Fruit fly (Drosophila melanogaster) whole organism, prepupa: ENCODE measurements around the gene nAChRalpha5.

Experiments used
- Blimp-1 ChIP-seq: fragments of 200-800 bp; sonication (Bioruptor generic); optimal IDR thresholded peaks from 3 replicates; lab custom pipeline; 2017; ENCODE audit warnings: missing biosample characterization, missing genetic modification characterization, mild to moderate bottlenecking, moderate library complexity, missing genetic modification reagents
- CG10631 ChIP-seq: fragments of 200-800 bp; sonication (Bioruptor generic); optimal IDR thresholded peaks from 2 replicates; lab custom pipeline; 2016; ENCODE audit warnings: missing biosample characterization, missing genetic modification characterization
- CG11762 ChIP-seq: fragments of 200-800 bp; sonication (Bioruptor generic); optimal IDR thresholded peaks from 3 replicates; lab custom pipeline; 2016; ENCODE audit warnings: missing biosample characterization, missing genetic modification characterization; ENCODE audit not compliant: insufficient read depth
- CG15336 ChIP-seq: fragments of 200-800 bp; sonication (Bioruptor generic); IDR thresholded peaks from 2 replicates; pipeline ENCODE4 v1.3.6; 2022; ENCODE audit warnings: missing biosample characterization, missing genetic modification characterization
- CG1621 ChIP-seq: fragments of 200-800 bp; sonication (Bioruptor generic); optimal IDR thresholded peaks from 3 replicates; lab custom pipeline; 2018; ENCODE audit warnings: missing biosample characterization, mild to moderate bottlenecking, missing genetic modification characterization
- CG16779 ChIP-seq: fragments of 200-800 bp; sonication (Bioruptor generic); optimal IDR thresholded peaks from 3 replicates; lab custom pipeline; 2017; ENCODE audit warnings: missing biosample characterization, mild to moderate bottlenecking, missing genetic modification characterization
- CG3032 ChIP-seq: fragments of 200-800 bp; optimal IDR thresholded peaks from 2 replicates; lab custom pipeline; 2019; ENCODE audit warnings: missing biosample characterization, mild to moderate bottlenecking, missing genetic modification characterization, moderate library complexity
- CG32006 ChIP-seq: fragments of 200-800 bp; sonication (Bioruptor generic); optimal IDR thresholded peaks from 3 replicates; lab custom pipeline; 2017; ENCODE audit warnings: missing biosample characterization, mild to moderate bottlenecking, missing genetic modification characterization
- CG34406 ChIP-seq: fragments of 200-800 bp; sonication (Bioruptor generic); optimal IDR thresholded peaks from 3 replicates; lab custom pipeline; 2016; ENCODE audit warnings: missing biosample characterization, missing genetic modification characterization
- CG4318 ChIP-seq: fragments of 200-800 bp; sonication (Bioruptor generic); optimal IDR thresholded peaks from 3 replicates; lab custom pipeline; 2017; ENCODE audit warnings: missing biosample characterization, mild to moderate bottlenecking, missing genetic modification characterization
- CG6163 ChIP-seq: fragments of 200-800 bp; sonication (Bioruptor generic); IDR thresholded peaks from 3 replicates; pipeline ENCODE4 v1.3.6; 2022; ENCODE audit warnings: missing biosample characterization, missing genetic modification characterization
- CG6276 ChIP-seq: fragments of 200-800 bp; sonication (Bioruptor generic); optimal IDR thresholded peaks from 2 replicates; lab custom pipeline; 2017; ENCODE audit warnings: missing biosample characterization, mild to moderate bottlenecking, missing genetic modification characterization
- CG6792 ChIP-seq: fragments of 200-800 bp; sonication (Bioruptor generic); optimal IDR thresholded peaks from 3 replicates; lab custom pipeline; 2016; ENCODE audit warnings: missing biosample characterization, missing genetic modification characterization
- CG6808 ChIP-seq: fragments of 200-800 bp; sonication (Bioruptor generic); optimal IDR thresholded peaks from 3 replicates; lab custom pipeline; 2017; ENCODE audit warnings: missing biosample characterization, missing genetic modification characterization, mild to moderate bottlenecking, moderate library complexity, missing genetic modification reagents
- CG7368 ChIP-seq: fragments of 200-800 bp; sonication (Bioruptor generic); optimal IDR thresholded peaks from 3 replicates; lab custom pipeline; 2016; ENCODE audit warnings: missing biosample characterization, missing genetic modification characterization
- CG8119 ChIP-seq: fragments of 200-800 bp; sonication (Bioruptor generic); IDR thresholded peaks from 3 replicates; pipeline ENCODE4 v1.3.6; 2022; ENCODE audit warnings: missing biosample characterization, missing genetic modification characterization
- CG8319 ChIP-seq: fragments of 200-800 bp; sonication (Bioruptor generic); optimal IDR thresholded peaks from 3 replicates; lab custom pipeline; 2016; ENCODE audit warnings: missing biosample characterization, missing genetic modification characterization
- CG9139 ChIP-seq: fragments of 200-800 bp; sonication (Bioruptor generic); optimal IDR thresholded peaks from 3 replicates; lab custom pipeline; 2017; ENCODE audit warnings: missing biosample characterization, mild to moderate bottlenecking, missing genetic modification characterization
- Eip75B ChIP-seq: fragments of 200-800 bp; sonication (Bioruptor generic); optimal IDR thresholded peaks from 3 replicates; lab custom pipeline; 2016; ENCODE audit warnings: missing biosample characterization, missing genetic modification characterization
- Eip78C ChIP-seq: fragments of 200-800 bp; sonication (Bioruptor generic); peaks from one replicate; lab custom pipeline; 2016; ENCODE audit warnings: missing biosample characterization, missing genetic modification characterization
- Eip93F ChIP-seq: fragments of 200-800 bp; sonication (Bioruptor generic); optimal IDR thresholded peaks from 2 replicates; lab custom pipeline; 2016; ENCODE audit warnings: missing biosample characterization, mild to moderate bottlenecking, missing genetic modification characterization
- Ets21C ChIP-seq: fragments of 200-800 bp; sonication (Bioruptor generic); optimal IDR thresholded peaks from 3 replicates; lab custom pipeline; 2016; ENCODE audit warnings: missing biosample characterization, missing genetic modification characterization
- Ets96B ChIP-seq: fragments of 200-800 bp; optimal IDR thresholded peaks from 2 replicates; lab custom pipeline; 2019; ENCODE audit warnings: missing biosample characterization, mild to moderate bottlenecking, missing genetic modification characterization, moderate library complexity
- Gug ChIP-seq: fragments of 200-800 bp; sonication (Bioruptor generic); IDR thresholded peaks from 2 replicates; pipeline ENCODE4 v1.3.6; 2022; ENCODE audit warnings: missing biosample characterization, missing genetic modification characterization
- Hr38 ChIP-seq: sonication (Bioruptor generic); optimal IDR thresholded peaks from 2 replicates; lab custom pipeline; 2016; ENCODE audit warnings: missing biosample characterization, missing genetic modification characterization
- Hr39 ChIP-seq: fragments of 200-800 bp; sonication (Bioruptor generic); optimal IDR thresholded peaks from 2 replicates; lab custom pipeline; 2016; ENCODE audit warnings: missing biosample characterization, missing genetic modification characterization
- Hr4 ChIP-seq: fragments of 200-800 bp; sonication (Bioruptor generic); optimal IDR thresholded peaks from 3 replicates; lab custom pipeline; 2016; ENCODE audit warnings: missing biosample characterization, missing genetic modification characterization
- Lpt ChIP-seq: fragments of 200-800 bp; sonication (Bioruptor generic); optimal IDR thresholded peaks from 3 replicates; lab custom pipeline; 2016; ENCODE audit warnings: missing biosample characterization, missing genetic modification characterization
- Met ChIP-seq: fragments of 200-800 bp; sonication (Bioruptor generic); optimal IDR thresholded peaks from 3 replicates; lab custom pipeline; 2016; ENCODE audit warnings: missing biosample characterization, missing genetic modification characterization
- OdsH ChIP-seq: fragments of 200-800 bp; sonication (Bioruptor generic); optimal IDR thresholded peaks from 3 replicates; lab custom pipeline; 2016; ENCODE audit warnings: missing biosample characterization, missing genetic modification characterization
- Sox14 ChIP-seq: fragments of 200-800 bp; sonication (Bioruptor generic); optimal IDR thresholded peaks from 3 replicates; lab custom pipeline; 2016; ENCODE audit warnings: missing biosample characterization, missing genetic modification characterization
- acj6 ChIP-seq: fragments of 200-800 bp; sonication (Bioruptor generic); optimal IDR thresholded peaks from 3 replicates; lab custom pipeline; 2016; ENCODE audit warnings: missing biosample characterization, missing genetic modification characterization
- dac ChIP-seq: fragments of 200-800 bp; sonication (Bioruptor generic); optimal IDR thresholded peaks from 2 replicates; lab custom pipeline; 2017; ENCODE audit warnings: missing biosample characterization, mild to moderate bottlenecking, missing genetic modification characterization
- dsx ChIP-seq: fragments of 200-800 bp; optimal IDR thresholded peaks from 3 replicates; lab custom pipeline; 2019; ENCODE audit warnings: missing biosample characterization, mild to moderate bottlenecking, missing genetic modification characterization, moderate library complexity; ENCODE audit not compliant: poor library complexity, severe bottlenecking
- eg ChIP-seq: fragments of 200-800 bp; sonication (Bioruptor generic); IDR thresholded peaks from 3 replicates; pipeline ENCODE4 v1.3.6; 2022; ENCODE audit warnings: missing biosample characterization, missing genetic modification characterization
- esn ChIP-seq: fragments of 200-800 bp; sonication (Bioruptor generic); optimal IDR thresholded peaks from 2 replicates; lab custom pipeline; 2016; ENCODE audit warnings: missing biosample characterization, mild to moderate bottlenecking, missing genetic modification characterization, moderate library complexity
- fd59A ChIP-seq: fragments of 200-800 bp; sonication (Bioruptor generic); optimal IDR thresholded peaks from 2 replicates; lab custom pipeline; 2017; ENCODE audit warnings: missing biosample characterization, mild to moderate bottlenecking, missing genetic modification characterization, missing genetic modification reagents
- fd85E ChIP-seq: fragments of 200-800 bp; sonication (Bioruptor generic); optimal IDR thresholded peaks from 3 replicates; lab custom pipeline; 2016; ENCODE audit warnings: missing biosample characterization, missing genetic modification characterization
- net ChIP-seq: fragments of 200-800 bp; sonication (Bioruptor generic); optimal IDR thresholded peaks from 3 replicates; lab custom pipeline; 2016; ENCODE audit warnings: missing biosample characterization, missing genetic modification characterization
- pdm3 ChIP-seq: fragments of 200-800 bp; sonication (Bioruptor generic); optimal IDR thresholded peaks from 3 replicates; lab custom pipeline; 2016; ENCODE audit warnings: missing biosample characterization, missing genetic modification characterization
- salr ChIP-seq, 2 experiments: fragments of 200-800 bp; sonication (Bioruptor generic); optimal IDR thresholded peaks; 3 replicates each; lab custom pipeline; 2016 to 2018; ENCODE audit warnings: missing biosample characterization in 2 of 2, missing genetic modification characterization in 2 of 2, mild to moderate bottlenecking in 1 of 2
- spab ChIP-seq: fragments of 200-800 bp; sonication (Bioruptor generic); optimal IDR thresholded peaks from 2 replicates; lab custom pipeline; 2017; ENCODE audit warnings: missing biosample characterization, mild to moderate bottlenecking, missing genetic modification characterization, missing genetic modification reagents
- svp ChIP-seq: fragments of 200-800 bp; sonication (Bioruptor generic); peaks from one replicate; lab custom pipeline; 2016; ENCODE audit warnings: missing biosample characterization, missing genetic modification characterization
- topi ChIP-seq: fragments of 200-800 bp; sonication (Bioruptor generic); optimal IDR thresholded peaks from 3 replicates; lab custom pipeline; 2016; ENCODE audit warnings: missing biosample characterization, missing genetic modification characterization
- vri ChIP-seq: fragments of 200-800 bp; sonication (Bioruptor generic); optimal IDR thresholded peaks from 3 replicates; lab custom pipeline; 2016; ENCODE audit warnings: missing biosample characterization, mild to moderate bottlenecking, missing genetic modification characterization

The nAChRalpha5 gene

dm6 chr2L:14020108-14020507, 19.9 kb upstream of the nAChRalpha5 start, which contains the start of gene NimC3 (continued):
- TF ChIP-seq CG7368 (GFP tag; lab: Kevin White, UChicago) (no peak), pdm3 (no peak), CG4318 (GFP tag; lab: Kevin White, UChicago) (no peak), Eip78C (peak; percentile 37), CG32006 (GFP tag; lab: Kevin White, UChicago) (peak; percentile 42), CG6163 (no peak), Eip93F (GFP tag; lab: Kevin White, UChicago) (no peak), salr (GFP tag; optimal IDR thresholded peaks at IDR 0.05; lab: Kevin White, UChicago) (no peak), topi (GFP tag; lab: Kevin White, UChicago) (no peak), CG10631 (no peak), fd85E (no peak), Hr39 (no peak), vri (no peak), Sox14 (GFP tag; lab: Kevin White, UChicago) (no peak), eg (GFP tag; lab: Robert Waterston, UW) (no peak), CG6792 (GFP tag; lab: Kevin White, UChicago) (no peak), OdsH (GFP tag; lab: Kevin White, UChicago) (peak; percentile 41)

dm6 chr2L:14020545-14020874, 19.5 kb upstream of the nAChRalpha5 start:
- TF ChIP-seq Lpt (GFP tag; lab: Kevin White, UChicago) (no peak), svp (GFP tag; lab: Kevin White, UChicago) (peak; percentile 83), CG6792 (GFP tag; lab: Kevin White, UChicago) (no peak)
- TF ChIP-seq, all 60 proteins: peak for 1

dm6 chr2L:14020875-14021643, 18.9 kb upstream of the nAChRalpha5 start:
- TF ChIP-seq acj6 (peak; percentile 63), fd85E (no peak), Hr38 (GFP tag; lab: Kevin White, UChicago) (no peak), net (GFP tag; lab: Kevin White, UChicago) (peak; percentile 43), CG9139 (no peak), Blimp-1 (GFP tag; lab: Kevin White, UChicago) (peak; percentile 11), OdsH (GFP tag; lab: Kevin White, UChicago) (peak; percentile 49), CG15336 (GFP tag; lab: Robert Waterston, UW) (peak; percentile 71), fd59A (GFP tag; lab: Kevin White, UChicago) (peak; percentile 51), CG6808 (GFP tag; lab: Kevin White, UChicago) (no peak), svp (GFP tag; lab: Kevin White, UChicago) (no peak), dsx (GFP tag; lab: Kevin White, UChicago) (peak; percentile 60), CG7368 (GFP tag; lab: Kevin White, UChicago) (peak; percentile 41), CG6792 (GFP tag; lab: Kevin White, UChicago) (peak; percentile 47), topi (GFP tag; lab: Kevin White, UChicago) (peak; percentile 64), Eip93F (GFP tag; lab: Kevin White, UChicago) (no peak), Ets96B (tag; lab: Kevin White, UChicago) (peak; percentile 48), vri (peak; percentile 55), CG6163 (peak; percentile 81), Hr4 (peak; percentile 76), CG11762 (no peak), Gug (GFP tag; lab: Robert Waterston, UW) (peak; percentile 68), pdm3 (peak; percentile 72), spab (GFP tag; lab: Kevin White, UChicago) (peak; percentile 22), dac (peak; percentile 49), CG8319 (no peak), CG8119 (GFP tag; lab: Robert Waterston, UW) (peak; percentile 74), CG34406 (GFP tag; lab: Kevin White, UChicago) (peak; percentile 58), Met (GFP tag; lab: Kevin White, UChicago) (peak; percentile 42), Ets21C (GFP tag; lab: Kevin White, UChicago) (peak; percentile 13), esn (GFP tag; lab: Kevin White, UChicago) (peak; percentile 51), Eip75B (GFP tag; lab: Kevin White, UChicago) (no peak), CG3032 (peak; percentile 70), Hr39 (peak; percentile 29), CG32006 (GFP tag; lab: Kevin White, UChicago) (peak; percentile 71), CG4318 (GFP tag; lab: Kevin White, UChicago) (peak; percentile 49), CG16779 (tag; lab: Kevin White, UChicago) (peak; percentile 20), CG6276 (peak; percentile 41), CG1621 (tag; lab: Kevin White, UChicago) (peak; percentile 74)
